Worm (Caenorhabditis elegans) whole organism, L4/young adult: ENCODE data around the gene pigt-1.

Experiments used
- W03F9.2 ChIP-seq: fragments of 150-350 bp; optimal IDR thresholded peaks from 2 replicates; lab custom pipeline; 2014; ENCODE audit warnings: missing biosample characterization, missing genetic modification characterization
- dao-5 ChIP-seq: sonication (generic microtip); optimal IDR thresholded peaks from 2 replicates; lab custom pipeline; 2016; ENCODE audit warnings: missing genotype, missing genetic modification characterization, moderate library complexity, missing compliant biosample characterization
- him-1 ChIP-seq: sonication (generic microtip); optimal IDR thresholded peaks from 2 replicates; lab custom pipeline; 2016; ENCODE audit warnings: missing genotype, missing genetic modification reagents, missing genetic modification characterization, missing compliant biosample characterization

- no peak for TF ChIP-seq W03F9.2
- TF ChIP-seq dao-5 (tag; lab: Kevin White, UChicago) = no peak
- TF ChIP-seq him-1 (tag; lab: Kevin White, UChicago) = no peak
Observed at ce11 chrV:10924731-10925130, 33.9 kb downstream of the pigt-1 start, which contains the start of gene F58B4.6.
